Fruit fly (Drosophila melanogaster) S2 (cell line): ENCODE results near the gene Pdp.
A peak's percentile ranks its signal among the peaks of the same experiment; 100 is the strongest.

Source experiments
- CG8478 ChIP-seq: fragments of >200 bp; optimal IDR thresholded peaks from 2 replicates; lab custom pipeline; 2018
- CTCF ChIP-seq, 2 experiments: fragments of >200 bp; optimal IDR thresholded peaks; 2 replicates each; lab custom pipeline; 2018

dm6 chrX:7744036-7744435 lies 9.6 kb upstream of the Pdp start:
- TF ChIP-seq CG8478 (lab: Kevin White, UChicago) (no peak), CTCF (optimal IDR thresholded peaks at IDR 0.05; lab: Kevin White, UChicago) (peak; percentile 76)
